Worm (Caenorhabditis elegans) whole organism, midembryonic: ENCODE results near the gene sdz-9.

ENCODE experiments used
- flt-1 ChIP-seq: fragments of 200-800 bp; sonication (Bioruptor generic); IDR thresholded peaks from 2 replicates; pipeline ENCODE4 v1.3.6; 2022; ENCODE audit warnings: missing genetic modification characterization, missing compliant biosample characterization
- klf-2 ChIP-seq: fragments of 200-800 bp; sonication (Bioruptor generic); conservative IDR thresholded peaks from 2 replicates; pipeline ENCODE4 v1.3.6; 2022; ENCODE audit warnings: missing genetic modification reagents, missing genetic modification characterization, missing compliant biosample characterization
- ref-1 ChIP-seq: fragments of 200-800 bp; sonication (Bioruptor generic); conservative IDR thresholded peaks from 2 replicates; pipeline ENCODE4 v1.3.6; 2022; ENCODE audit warnings: missing genetic modification reagents, missing genetic modification characterization, missing compliant biosample characterization

DNA sequence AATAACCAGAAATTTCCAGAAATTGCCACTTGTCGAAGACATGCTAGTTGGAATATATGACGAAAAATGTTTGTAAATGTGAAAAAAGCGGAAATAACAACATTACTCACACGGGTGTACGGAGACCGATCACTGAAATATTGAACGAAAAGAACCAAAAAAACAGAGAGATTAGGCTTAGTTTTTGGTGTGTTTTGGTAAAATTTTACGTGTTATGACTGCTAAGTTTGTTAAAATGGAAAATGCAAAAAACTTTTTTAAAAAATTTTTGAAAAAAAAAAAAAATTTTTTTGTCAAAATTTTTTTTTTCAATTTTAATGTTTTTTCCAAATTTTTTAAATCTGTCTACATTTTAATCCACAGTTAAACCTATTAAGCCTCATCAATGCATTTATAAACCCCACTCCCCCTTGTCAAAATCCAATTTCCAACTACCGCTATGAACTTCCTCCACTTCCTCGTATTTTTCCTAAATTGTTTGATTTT lies 49.0 kb upstream of the sdz-9 start, which contains the start of the genes fut-4 and K12H6.10:
- TF ChIP-seq klf-2 (GFP tag; lab: Robert Waterston, UW) (no peak), ref-1 (GFP tag; lab: Robert Waterston, UW) (no peak), flt-1 (GFP tag; lab: Robert Waterston, UW) (no peak)
